Worm (Caenorhabditis elegans) whole organism, early embryonic: ENCODE data around the gene cpr-3.
A peak's percentile ranks its signal among the peaks of the same experiment; 100 is the strongest.

Source experiments
- B0310.2 ChIP-seq: sonication (generic microtip); optimal IDR thresholded peaks from 2 replicates; lab custom pipeline; 2016; ENCODE audit warnings: mild to moderate bottlenecking, missing genetic modification characterization, missing compliant biosample characterization
- F13C5.2 ChIP-seq: sonication (generic microtip); optimal IDR thresholded peaks from 2 replicates; lab custom pipeline; 2017; ENCODE audit warnings: mild to moderate bottlenecking, missing genetic modification characterization, inconsistent platforms, missing compliant biosample characterization
- aly-1 ChIP-seq: sonication (generic microtip); optimal IDR thresholded peaks from 2 replicates; lab custom pipeline; 2016; ENCODE audit warnings: missing genetic modification characterization, missing compliant biosample characterization
- ama-1 ChIP-seq: fragments of 150-350 bp; optimal IDR thresholded peaks from 2 replicates; lab custom pipeline; 2014
- ceh-13 ChIP-seq: fragments of 200-800 bp; sonication (Bioruptor generic); optimal IDR thresholded peaks from 2 replicates; lab custom pipeline; 2018; ENCODE audit warnings: mild to moderate bottlenecking, missing genetic modification characterization, missing compliant biosample characterization
- ceh-36 ChIP-seq: sonication (generic microtip); optimal IDR thresholded peaks from 2 replicates; lab custom pipeline; 2016; ENCODE audit warnings: missing genetic modification characterization, inconsistent platforms, missing compliant biosample characterization
- ets-7 ChIP-seq: sonication (generic microtip); optimal IDR thresholded peaks from 2 replicates; lab custom pipeline; 2016; ENCODE audit warnings: missing genotype, missing genetic modification characterization, missing compliant biosample characterization
- flt-1 ChIP-seq: fragments of 200-800 bp; sonication (Bioruptor generic); IDR thresholded peaks from 2 replicates; pipeline ENCODE4 v1.3.6; 2022; ENCODE audit warnings: missing genetic modification characterization, missing compliant biosample characterization
- hmbx-1 ChIP-seq: sonication (generic microtip); optimal IDR thresholded peaks from 2 replicates; lab custom pipeline; 2016; ENCODE audit warnings: mild to moderate bottlenecking, missing genetic modification characterization, missing compliant biosample characterization
- hmg-4 ChIP-seq: fragments of 200-800 bp; sonication (Bioruptor generic); optimal IDR thresholded peaks from 2 replicates; lab custom pipeline; 2018; ENCODE audit warnings: mild to moderate bottlenecking, missing genetic modification characterization, missing compliant biosample characterization
- hnd-1 ChIP-seq: sonication (generic microtip); optimal IDR thresholded peaks from 2 replicates; lab custom pipeline; 2016; ENCODE audit warnings: missing genetic modification characterization, missing compliant biosample characterization
- pes-1 ChIP-seq: fragments of 200-800 bp; sonication (Bioruptor generic); IDR thresholded peaks from 2 replicates; pipeline ENCODE4 v1.3.6; 2022; ENCODE audit warnings: missing genetic modification reagents, missing genetic modification characterization, missing compliant biosample characterization
- scrt-1 ChIP-seq: fragments of 200-800 bp; sonication (Bioruptor generic); IDR thresholded peaks from 2 replicates; pipeline ENCODE4 v1.3.6; 2022; ENCODE audit warnings: missing genetic modification characterization, missing compliant biosample characterization
- sea-1 ChIP-seq: fragments of 200-800 bp; sonication (Bioruptor generic); conservative IDR thresholded peaks from 2 replicates; pipeline ENCODE4 v1.3.6; 2022; ENCODE audit warnings: missing genetic modification characterization, missing compliant biosample characterization
- tbx-11 ChIP-seq: fragments of 200-800 bp; sonication (Bioruptor generic); IDR thresholded peaks from 2 replicates; pipeline ENCODE4 v1.3.6; 2022; ENCODE audit warnings: missing genetic modification characterization, missing compliant biosample characterization
- tbx-37 ChIP-seq: fragments of 200-800 bp; sonication (Bioruptor generic); conservative IDR thresholded peaks from 2 replicates; pipeline ENCODE4 v1.3.6; 2022; ENCODE audit warnings: missing genetic modification reagents, missing genetic modification characterization, missing compliant biosample characterization
- tra-4 ChIP-seq: sonication (generic microtip); optimal IDR thresholded peaks from 2 replicates; lab custom pipeline; 2017; ENCODE audit warnings: missing genetic modification characterization, missing compliant biosample characterization

Gene cpr-3

DNA sequence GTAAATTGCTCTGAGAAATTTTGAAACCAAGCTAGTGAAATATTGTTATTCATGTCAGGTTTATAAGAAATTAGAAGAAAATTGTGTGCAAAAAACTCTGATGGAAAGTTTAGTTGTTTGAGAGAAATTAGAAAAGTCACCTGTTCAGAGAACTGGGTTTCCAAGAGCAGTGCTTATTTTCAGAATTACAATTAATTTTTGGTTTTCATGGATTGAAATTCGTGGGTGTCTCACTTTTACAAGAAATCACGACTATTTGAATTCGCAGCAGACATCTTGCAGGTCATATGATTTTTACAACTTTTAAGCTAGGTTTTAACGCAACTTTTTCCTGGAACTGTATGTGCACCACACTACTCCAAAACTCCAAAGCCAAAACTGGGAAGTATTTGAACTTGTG, 10.5 kb upstream of the cpr-3 start, which contains the start of gene srz-10:
srz-10 (minus strand) TSS at position 88 of the 400 bp plus-strand sequence.
- TF ChIP-seq hnd-1 (tag; lab: Kevin White, UChicago) = no peak
- TF ChIP-seq tbx-11 (GFP tag; lab: Robert Waterston, UW) = no peak
- TF ChIP-seq ets-7 (tag; lab: Kevin White, UChicago) = no peak
- TF ChIP-seq tra-4 (tag; lab: Kevin White, UChicago) = no peak
- TF ChIP-seq ceh-36 (tag; lab: Kevin White, UChicago) = no peak
- TF ChIP-seq hmbx-1 (tag; lab: Kevin White, UChicago) = no peak

DNA sequence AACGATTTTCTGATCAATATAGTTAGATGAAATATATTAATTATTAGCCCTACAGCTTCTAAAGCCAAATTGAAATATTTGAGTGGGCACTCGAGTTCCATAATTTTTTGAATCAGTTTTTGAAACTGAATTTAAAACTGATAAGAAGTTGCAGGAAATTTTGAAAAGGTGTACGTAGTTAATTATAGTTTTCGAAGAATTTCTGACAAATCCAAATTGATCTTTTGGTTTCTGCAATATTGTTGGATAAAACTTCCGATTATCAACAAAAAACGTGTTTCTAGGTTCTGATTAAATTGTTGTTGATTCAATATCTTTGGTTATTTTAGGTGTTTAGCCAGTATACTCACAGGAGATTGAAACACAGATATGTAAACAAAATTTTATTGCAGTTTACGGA, 8.2 kb upstream of the cpr-3 start, which contains the start of gene T26H8.4:
T26H8.4 (minus strand) TSS at position 101 of the 400 bp plus-strand sequence.
- TF ChIP-seq flt-1 (GFP tag; lab: Robert Waterston, UW) (no peak), hmg-4 (GFP tag; lab: Kevin White, UChicago) (no peak), aly-1 (tag; lab: Kevin White, UChicago) (no peak), scrt-1 (no peak)

DNA sequence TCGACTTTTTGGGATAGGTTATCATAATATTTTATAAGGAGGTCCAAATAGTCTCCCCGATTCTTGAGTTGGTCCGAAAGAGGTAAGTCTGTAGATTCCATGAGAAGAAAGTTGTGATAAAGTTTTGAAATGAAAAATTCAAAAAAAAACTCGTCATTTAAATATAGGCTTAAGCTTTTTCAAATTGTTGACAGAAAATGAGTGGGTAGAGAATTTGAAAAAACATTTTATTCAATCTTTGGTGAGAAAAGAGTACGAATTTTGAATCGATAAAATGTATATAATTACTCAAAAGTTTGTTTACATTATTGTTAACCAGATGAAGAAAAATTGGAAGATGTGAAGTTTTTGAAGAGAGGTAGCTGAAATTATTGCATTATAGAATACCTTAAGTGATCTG, 7.0 kb upstream of the cpr-3 start, which contains the start of gene T26H8.5:
T26H8.5 (minus strand) TSS at position 101 of the 400 bp plus-strand sequence.
- no peak for TF ChIP-seq sea-1 (GFP tag; lab: Robert Waterston, UW)

DNA sequence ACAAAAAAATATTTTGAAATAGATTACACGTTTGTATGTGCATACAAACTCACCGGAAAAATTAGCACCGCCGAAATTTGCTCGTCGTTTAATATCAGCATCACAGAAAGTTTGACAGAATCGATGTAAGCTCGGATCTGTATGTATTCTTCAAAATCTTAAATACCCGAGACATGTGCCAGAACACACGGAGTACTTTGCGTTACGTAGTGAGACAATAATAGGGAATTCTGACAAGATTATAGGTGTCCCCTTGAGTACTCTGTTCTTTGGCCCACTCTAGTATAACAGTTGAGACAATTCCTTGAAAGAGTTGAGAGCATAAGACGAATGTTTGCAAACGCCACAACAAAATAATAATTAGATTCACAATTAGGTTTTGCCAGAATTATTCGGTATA, 5.1 kb upstream of the cpr-3 start, which contains the start of gene srx-48:
srx-48 (minus strand) TSS at position 101 of the 400 bp plus-strand sequence.
- TF ChIP-seq ceh-13 = no peak
- no peak for TF ChIP-seq B0310.2 (tag; lab: Kevin White, UChicago)
- no peak for TF ChIP-seq sea-1 (GFP tag; lab: Robert Waterston, UW)

DNA sequence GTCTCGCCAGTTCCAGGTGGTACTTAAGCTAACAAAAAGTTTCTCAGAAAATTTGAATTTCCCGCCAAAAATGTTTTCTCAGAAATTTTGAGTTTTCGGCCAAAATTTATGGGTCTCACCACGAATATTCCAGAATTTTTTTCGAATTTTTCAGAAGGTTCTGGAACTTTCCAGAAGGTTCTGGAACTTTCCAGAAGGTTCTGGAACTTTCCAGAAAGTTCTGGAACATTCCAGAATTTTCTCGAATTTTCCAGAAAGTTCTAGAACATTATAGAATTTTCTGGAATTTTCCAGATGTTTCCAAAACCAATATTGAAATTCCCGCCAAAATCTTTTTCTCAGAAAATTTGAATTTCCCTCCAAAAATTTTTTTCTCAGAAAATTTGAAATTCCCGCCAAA, 3.1 kb downstream of the cpr-3 start:
- TF ChIP-seq flt-1 (GFP tag; lab: Robert Waterston, UW) = peak; percentile 15; the same call in 1 of the 2 replicates
- peak; percentile 54; the same call in 1 of the 2 replicates for TF ChIP-seq pes-1

DNA sequence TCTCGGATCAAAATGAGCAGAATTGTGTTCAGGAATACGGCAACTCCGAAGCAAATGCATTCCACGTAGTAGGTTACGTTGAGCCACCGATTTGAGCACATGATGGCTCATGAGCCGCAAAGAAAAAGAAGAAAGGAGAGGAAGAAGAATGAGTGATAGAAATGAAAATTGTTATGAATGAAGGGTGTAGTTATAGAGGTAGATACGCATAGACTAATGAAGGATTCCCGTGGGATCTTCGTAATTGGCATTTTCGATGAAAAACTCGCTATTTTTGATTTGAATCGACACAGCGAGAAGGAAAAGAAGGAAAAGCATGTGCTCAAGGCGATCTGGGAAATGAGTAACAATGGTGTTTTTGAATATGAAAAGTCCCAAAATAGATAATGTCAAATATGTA, 4.6 kb downstream of the cpr-3 start, which contains the start of gene str-96:
str-96 (minus strand) TSS at position 101 of the 400 bp plus-strand sequence.
- no peak for TF ChIP-seq hmbx-1 (tag; lab: Kevin White, UChicago)
- TF ChIP-seq B0310.2 (tag; lab: Kevin White, UChicago) = no peak
- TF ChIP-seq ets-7 (tag; lab: Kevin White, UChicago) = no peak
- no peak for TF ChIP-seq ceh-36 (tag; lab: Kevin White, UChicago)
- no peak for TF ChIP-seq tra-4 (tag; lab: Kevin White, UChicago)
- no peak for TF ChIP-seq flt-1 (GFP tag; lab: Robert Waterston, UW)
- no peak for TF ChIP-seq hnd-1 (tag; lab: Kevin White, UChicago)
- TF ChIP-seq pes-1 = no peak
- no peak for TF ChIP-seq hmg-4 (GFP tag; lab: Kevin White, UChicago)
- TF ChIP-seq aly-1 (tag; lab: Kevin White, UChicago) = no peak
- TF ChIP-seq ceh-13 = no peak
- no peak for TF ChIP-seq F13C5.2 (tag; lab: Kevin White, UChicago)
- no peak for TF ChIP-seq tbx-37 (GFP tag; lab: Robert Waterston, UW)
- no peak for TF ChIP-seq tbx-11 (GFP tag; lab: Robert Waterston, UW)
- no peak for TF ChIP-seq sea-1 (GFP tag; lab: Robert Waterston, UW)
- no peak for TF ChIP-seq scrt-1
- no peak for TF ChIP-seq ama-1 (lab: Kevin White, UChicago)

DNA sequence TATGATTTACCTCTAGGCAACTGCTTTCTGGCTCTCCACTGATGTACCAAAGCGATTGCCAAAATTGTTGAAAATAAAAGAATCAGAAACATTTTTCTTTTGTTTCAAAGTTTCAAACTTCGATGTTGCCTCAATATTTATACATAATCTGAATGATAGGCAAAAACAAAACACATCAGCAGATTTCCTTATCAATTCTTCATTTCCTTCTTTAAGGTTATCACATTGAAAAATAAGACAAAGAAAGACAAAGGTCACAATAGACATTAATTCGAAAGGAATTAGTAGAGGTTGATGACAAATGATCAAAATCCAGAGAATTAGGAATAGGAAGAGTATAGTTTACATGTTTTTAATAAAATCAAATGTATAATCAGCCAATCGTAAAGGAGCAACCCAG, 7.5 kb downstream of the cpr-3 start, which contains the start of gene cyp-34A2:
cyp-34A2 (minus strand) TSS at position 101 of the 400 bp plus-strand sequence.
- TF ChIP-seq tbx-11 (GFP tag; lab: Robert Waterston, UW) (no peak), pes-1 (no peak), scrt-1 (no peak), hmbx-1 (tag; lab: Kevin White, UChicago) (no peak), B0310.2 (tag; lab: Kevin White, UChicago) (no peak), tbx-37 (GFP tag; lab: Robert Waterston, UW) (no peak), ceh-36 (tag; lab: Kevin White, UChicago) (no peak), ceh-13 (no peak), aly-1 (tag; lab: Kevin White, UChicago) (no peak), flt-1 (GFP tag; lab: Robert Waterston, UW) (no peak), ama-1 (lab: Kevin White, UChicago) (no peak), hmg-4 (GFP tag; lab: Kevin White, UChicago) (no peak), hnd-1 (tag; lab: Kevin White, UChicago) (no peak), tra-4 (tag; lab: Kevin White, UChicago) (no peak), ets-7 (tag; lab: Kevin White, UChicago) (no peak), sea-1 (GFP tag; lab: Robert Waterston, UW) (no peak), F13C5.2 (tag; lab: Kevin White, UChicago) (no peak)

DNA sequence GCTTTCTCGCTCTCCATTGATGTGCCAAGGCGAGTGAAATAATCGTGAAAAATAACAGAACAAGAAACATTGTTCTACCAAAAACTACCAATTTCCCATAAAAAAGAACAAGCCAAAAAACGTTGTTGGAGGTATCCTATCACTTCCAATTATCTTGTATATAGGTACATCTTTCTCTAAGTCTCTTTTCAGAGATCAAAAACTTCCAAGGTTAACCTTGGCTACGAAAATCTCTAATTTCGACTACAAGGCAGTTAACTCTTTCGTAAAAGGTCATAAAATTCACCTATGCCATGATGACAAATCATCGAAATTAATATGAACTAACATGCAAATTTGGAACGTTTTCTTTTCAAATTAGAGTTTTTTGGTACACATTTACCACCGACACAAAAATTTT, 10.6 kb downstream of the cpr-3 start, which contains the start of gene cyp-34A1:
cyp-34A1 (minus strand) TSS at position 101 of the 400 bp plus-strand sequence.
- TF ChIP-seq ama-1 (lab: Kevin White, UChicago) (no peak), sea-1 (GFP tag; lab: Robert Waterston, UW) (no peak), ceh-13 (no peak), hmbx-1 (tag; lab: Kevin White, UChicago) (no peak), tbx-11 (GFP tag; lab: Robert Waterston, UW) (no peak), tbx-37 (GFP tag; lab: Robert Waterston, UW) (no peak)
